Worm (Caenorhabditis elegans) whole organism, L2 larva: ENCODE data around the gene R09E10.6.

Experiments
- F13H6.1 ChIP-seq: sonication (generic microtip); optimal IDR thresholded peaks from 2 replicates; lab custom pipeline; 2016; ENCODE audit warnings: missing genetic modification characterization, missing compliant biosample characterization
- R02D3.7 ChIP-seq: fragments of 150-350 bp; optimal IDR thresholded peaks from 2 replicates; lab custom pipeline; 2014; ENCODE audit warnings: missing biosample characterization, missing genetic modification characterization
- aly-2 ChIP-seq: fragments of 150-350 bp; optimal IDR thresholded peaks from 2 replicates; lab custom pipeline; 2014; ENCODE audit warnings: missing biosample characterization, missing genetic modification characterization
- ama-1 ChIP-seq: fragments of 150-350 bp; optimal IDR thresholded peaks from 2 replicates; lab custom pipeline; 2018; ENCODE audit warnings: inconsistent platforms
- ceh-16 ChIP-seq: fragments of 150-350 bp; optimal IDR thresholded peaks from 2 replicates; lab custom pipeline; 2014; ENCODE audit warnings: missing biosample characterization, missing genetic modification characterization
- egl-27 ChIP-seq: sonication (generic microtip); optimal IDR thresholded peaks from 3 replicates; lab custom pipeline; 2017; ENCODE audit warnings: missing biosample characterization, missing genetic modification reagents, missing genetic modification characterization
- lin-39 ChIP-seq: fragments of 150-350 bp; optimal IDR thresholded peaks from 2 replicates; lab custom pipeline; 2014; ENCODE audit warnings: missing biosample characterization, missing genetic modification reagents, missing genetic modification characterization
- lsy-2 ChIP-seq, 2 experiments: fragments of 150-350 bp in 1 of 2; sonication (generic microtip) in 1 of 2; optimal IDR thresholded peaks; 2 replicates each; lab custom pipeline; 2014 to 2017; ENCODE audit warnings: missing biosample characterization in 2 of 2, missing genetic modification characterization in 2 of 2
- mdl-1 ChIP-seq, 2 experiments: fragments of 150-350 bp in 1 of 2; sonication (generic microtip) in 1 of 2; optimal IDR thresholded peaks; 2 replicates each; lab custom pipeline; 2017; ENCODE audit warnings: missing biosample characterization in 2 of 2, missing genetic modification characterization in 2 of 2
- nhr-10 ChIP-seq: sonication (generic microtip); optimal IDR thresholded peaks from 2 replicates; lab custom pipeline; 2017; ENCODE audit warnings: missing biosample characterization, missing genetic modification characterization
- snpc-4 ChIP-seq: fragments of 150-350 bp; optimal IDR thresholded peaks from 2 replicates; lab custom pipeline; 2014; ENCODE audit warnings: missing biosample characterization, missing genetic modification characterization
- zag-1 ChIP-seq: fragments of 150-350 bp; optimal IDR thresholded peaks from 2 replicates; lab custom pipeline; 2014; ENCODE audit warnings: missing biosample characterization, missing genetic modification characterization

DNA sequence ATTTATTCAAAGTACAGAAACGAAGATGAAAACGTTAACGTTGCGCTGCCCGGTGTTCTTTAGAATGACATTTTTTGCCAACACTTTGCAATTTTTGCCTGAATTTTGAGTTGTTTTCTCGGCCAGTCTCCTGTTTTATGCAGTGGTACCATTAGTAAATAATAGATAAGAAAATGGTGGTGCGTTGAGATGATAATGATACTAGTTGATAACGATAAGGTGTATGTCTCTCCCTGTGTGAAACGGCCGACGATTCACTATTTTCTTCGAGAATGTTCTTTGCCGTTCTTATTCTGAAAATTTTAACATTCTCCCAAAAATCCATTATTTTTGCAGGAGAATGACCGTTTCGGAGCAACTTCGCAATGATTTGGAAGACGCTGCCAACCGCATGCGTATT is 50.7 kb downstream of the R09E10.6 start, which contains the start of gene tkt-1:
- no peak for TF ChIP-seq ama-1 (lab: Kevin White, UChicago)
- no peak for TF ChIP-seq R02D3.7 (tag; lab: Kevin White, UChicago)
- no peak for TF ChIP-seq F13H6.1 (tag; lab: Kevin White, UChicago)
- TF ChIP-seq snpc-4 = no peak
- no peak for TF ChIP-seq lin-39 (tag; lab: Kevin White, UChicago)
- no peak for TF ChIP-seq egl-27 (tag; lab: Kevin White, UChicago)
- no peak for TF ChIP-seq mdl-1 (tag; optimal IDR thresholded peaks at IDR 0.05; lab: Kevin White, UChicago)
- TF ChIP-seq nhr-10 (tag; lab: Kevin White, UChicago) = no peak
- TF ChIP-seq lsy-2 (tag; optimal IDR thresholded peaks at IDR 0.05; lab: Kevin White, UChicago) = no peak
- TF ChIP-seq zag-1 (tag; lab: Kevin White, UChicago) = no peak
- TF ChIP-seq aly-2 (tag; lab: Kevin White, UChicago) = no peak
- TF ChIP-seq ceh-16 (tag; lab: Kevin White, UChicago) = no peak
